Worm (Caenorhabditis elegans) whole organism, L4/young adult: ENCODE measurements around the gene cpn-2.

Source experiments
- W03F9.2 ChIP-seq: fragments of 150-350 bp; optimal IDR thresholded peaks from 2 replicates; lab custom pipeline; 2014; ENCODE audit warnings: missing biosample characterization, missing genetic modification characterization
- dao-5 ChIP-seq: sonication (generic microtip); optimal IDR thresholded peaks from 2 replicates; lab custom pipeline; 2016; ENCODE audit warnings: missing genotype, missing genetic modification characterization, moderate library complexity, missing compliant biosample characterization
- him-1 ChIP-seq: sonication (generic microtip); optimal IDR thresholded peaks from 2 replicates; lab custom pipeline; 2016; ENCODE audit warnings: missing genotype, missing genetic modification reagents, missing genetic modification characterization, missing compliant biosample characterization

cpn-2 gene

DNA sequence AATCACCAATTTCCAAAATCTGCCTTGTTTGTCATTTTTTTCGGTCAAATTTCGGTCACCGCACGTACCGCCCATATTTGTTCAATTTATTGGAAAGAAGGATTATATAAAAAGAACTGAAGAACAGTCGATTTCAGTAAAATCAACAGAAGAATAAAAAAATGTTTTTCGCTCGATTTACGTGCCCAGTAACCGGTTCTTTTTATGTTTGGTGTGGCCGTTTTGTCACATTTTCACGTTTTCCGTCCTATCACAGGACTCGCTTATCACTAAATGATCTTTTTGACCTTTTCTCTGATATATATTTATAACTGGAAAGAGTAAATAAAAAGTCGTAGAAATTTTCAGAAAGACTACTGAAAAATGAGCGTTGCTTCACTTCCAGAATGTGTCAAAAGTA, 18.1 kb upstream of the cpn-2 start, which contains the start of gene far-7:
far-7 (plus strand) TSS at position 331 of the 400 bp plus-strand sequence.
- TF ChIP-seq dao-5 = no peak
- no peak for TF ChIP-seq him-1 (tag; lab: Kevin White, UChicago)
- TF ChIP-seq W03F9.2 = no peak

DNA sequence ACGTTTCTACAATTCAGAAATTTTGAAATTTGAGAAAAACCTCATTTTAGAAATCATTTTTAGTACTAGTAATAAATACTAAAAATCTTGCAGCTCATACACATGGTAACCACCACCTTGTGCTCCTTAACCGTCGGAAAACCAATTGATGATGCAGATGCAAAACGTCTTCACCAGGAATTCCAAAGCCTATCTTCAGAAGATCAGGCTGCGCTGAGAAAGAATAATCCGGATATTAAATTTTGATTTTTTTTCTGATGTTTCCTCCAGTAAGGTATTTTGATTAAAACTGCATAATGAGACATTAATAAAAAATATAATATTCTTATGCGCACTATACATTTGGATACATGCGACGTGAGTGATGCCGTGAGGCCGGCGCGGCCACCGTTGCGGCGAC, 16.8 kb upstream of the cpn-2 start:
- TF ChIP-seq W03F9.2 (no peak), him-1 (tag; lab: Kevin White, UChicago) (no peak), dao-5 (no peak)

- no peak for TF ChIP-seq W03F9.2
- no peak for TF ChIP-seq him-1 (tag; lab: Kevin White, UChicago)
- TF ChIP-seq dao-5 = no peak
Observed at ce11 chrII:321183-321582, 16.4 kb upstream of the cpn-2 start.

DNA sequence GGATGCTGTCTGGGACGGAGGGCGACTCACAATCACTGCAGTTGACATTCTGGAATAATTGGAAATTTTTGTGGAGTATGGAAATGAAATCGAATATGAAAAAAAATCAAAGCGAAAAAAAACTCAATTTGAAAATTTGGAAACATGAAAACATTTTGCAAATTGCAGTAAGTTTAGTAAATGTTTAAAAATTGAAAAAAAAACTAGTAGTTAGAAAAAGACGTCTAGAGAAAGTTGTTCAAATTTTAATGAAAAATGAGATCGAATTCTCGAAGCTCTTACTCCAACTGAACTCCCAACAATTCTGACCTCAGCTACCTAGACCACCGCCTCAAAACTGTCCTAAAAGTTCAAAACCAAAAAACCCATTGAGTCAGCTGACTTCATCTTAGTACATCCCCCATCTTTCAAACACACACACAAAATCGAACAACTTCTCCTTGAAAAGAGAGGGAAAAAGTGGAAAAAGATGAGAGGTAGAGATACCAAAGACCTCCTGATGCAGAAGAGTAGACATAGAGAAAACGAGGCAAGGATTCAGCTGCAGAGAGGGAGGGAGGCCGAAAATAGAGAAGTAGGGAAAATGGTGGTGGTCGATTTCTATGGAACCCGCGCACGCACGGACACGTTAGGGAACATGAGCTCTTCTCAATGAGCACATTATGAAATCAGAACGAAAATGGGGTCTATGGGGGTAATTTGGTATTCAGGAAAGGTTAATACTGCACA, 14.4 kb upstream of the cpn-2 start, which contains the start of gene K01A2.10:
K01A2.10 (minus strand) TSS at position 51 of the 729 bp plus-strand sequence.
- TF ChIP-seq dao-5 = no peak
- TF ChIP-seq him-1 (tag; lab: Kevin White, UChicago) = no peak
- TF ChIP-seq W03F9.2 = no peak

- TF ChIP-seq dao-5 (no peak), him-1 (tag; lab: Kevin White, UChicago) (no peak), W03F9.2 (no peak)
Observed at ce11 chrII:325639-326350, 11.8 kb upstream of the cpn-2 start, which contains the start of gene sgcb-1. Gene sgcb-1 (plus strand): TSS chrII:326300.

- no peak for TF ChIP-seq him-1 (tag; lab: Kevin White, UChicago)
- TF ChIP-seq dao-5 = no peak
- TF ChIP-seq W03F9.2 = no peak
Observed at ce11 chrII:332419-332818, 5.2 kb upstream of the cpn-2 start, which contains the start of gene cbn-1. Gene cbn-1 (minus strand): TSS chrII:332519.

ce11 chrII:333853-334449, 3.6 kb upstream of the cpn-2 start:
- TF ChIP-seq him-1 (tag; lab: Kevin White, UChicago) (no peak), W03F9.2 (no peak), dao-5 (no peak)

DNA sequence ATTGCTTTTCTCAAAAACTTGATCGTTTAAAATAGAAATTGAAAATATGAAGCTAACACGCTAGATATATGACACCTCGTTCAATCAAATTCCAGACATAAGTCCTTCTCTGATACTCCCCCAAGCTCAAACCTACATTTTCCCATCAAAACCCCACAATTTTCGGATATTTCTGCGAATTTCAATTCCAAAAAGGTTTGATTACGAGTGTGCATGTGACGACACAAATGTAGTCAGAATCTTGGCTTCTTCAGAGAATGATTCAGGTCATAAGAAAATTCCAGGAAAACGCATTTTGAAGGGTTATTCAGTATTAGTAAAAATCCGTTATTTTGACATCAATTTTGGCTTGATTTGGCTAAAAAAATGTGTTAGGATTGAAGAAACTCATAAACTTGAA, 2.8 kb upstream of the cpn-2 start:
- no peak for TF ChIP-seq him-1 (tag; lab: Kevin White, UChicago)
- no peak for TF ChIP-seq W03F9.2
- TF ChIP-seq dao-5 = no peak

DNA sequence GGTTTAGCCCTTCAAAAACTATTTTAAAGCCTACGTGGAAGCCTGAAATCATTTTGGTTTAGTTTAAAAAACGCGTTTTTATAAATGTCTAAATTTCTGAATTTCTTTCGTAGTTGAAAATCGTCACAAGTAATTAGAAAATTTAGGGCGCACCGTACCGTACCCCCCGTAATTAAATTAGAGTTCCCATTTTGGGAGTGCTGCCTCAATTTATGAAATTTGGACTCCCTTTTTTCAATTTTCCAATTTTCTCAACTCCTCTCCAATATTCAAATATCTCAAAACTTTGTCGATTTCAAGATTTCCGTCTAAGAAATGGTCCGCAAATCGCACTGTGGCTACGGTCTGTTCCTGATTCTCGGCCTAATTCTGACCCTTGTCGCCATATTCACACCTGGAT, 2.6 kb downstream of the cpn-2 start, which contains the start of gene clc-31:
clc-31 (plus strand) TSS at position 301 of the 400 bp plus-strand sequence.
- TF ChIP-seq W03F9.2 (no peak), him-1 (tag; lab: Kevin White, UChicago) (no peak), dao-5 (no peak)

ce11 chrII:340714-341113, 3.1 kb downstream of the cpn-2 start:
- TF ChIP-seq W03F9.2 (no peak), him-1 (tag; lab: Kevin White, UChicago) (no peak), dao-5 (no peak)

- TF ChIP-seq dao-5 = no peak
Observed at ce11 chrII:341282-341681, 3.7 kb downstream of the cpn-2 start.

ce11 chrII:347734-348133, 10.2 kb downstream of the cpn-2 start, which contains the start of gene D1069.3:
Gene D1069.3 (minus strand): TSS chrII:347891.
- TF ChIP-seq W03F9.2 (no peak), him-1 (tag; lab: Kevin White, UChicago) (no peak), dao-5 (no peak)

- no peak for TF ChIP-seq W03F9.2
Observed at ce11 chrII:349749-350148, 12.2 kb downstream of the cpn-2 start.

- TF ChIP-seq dao-5 = no peak
- no peak for TF ChIP-seq W03F9.2
- no peak for TF ChIP-seq him-1 (tag; lab: Kevin White, UChicago)
Observed at ce11 chrII:354494-354893, 16.9 kb downstream of the cpn-2 start.

DNA sequence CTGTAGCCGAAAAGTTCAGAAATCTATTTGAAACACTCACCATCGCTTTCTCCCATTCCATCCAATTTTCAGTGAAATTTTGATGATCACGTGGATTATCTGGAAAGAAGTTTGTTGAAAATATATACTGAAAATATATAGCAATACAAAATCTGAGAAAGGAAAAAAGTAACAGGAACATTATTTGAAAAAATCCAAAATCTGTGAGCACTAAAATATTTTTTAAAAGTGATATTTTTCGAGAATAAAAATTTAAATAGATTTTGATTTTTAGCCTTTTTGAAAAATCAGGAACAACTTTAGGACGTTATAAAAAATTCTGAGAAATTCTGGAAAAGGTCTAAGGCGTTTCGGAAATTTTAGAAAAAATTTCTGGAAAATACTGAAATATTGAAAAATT, 19.4 kb downstream of the cpn-2 start, which contains the start of gene dmsr-4:
dmsr-4 (minus strand) TSS at position 101 of the 400 bp plus-strand sequence.
- TF ChIP-seq him-1 (tag; lab: Kevin White, UChicago) (no peak), dao-5 (no peak), W03F9.2 (no peak)
